Worm (Caenorhabditis elegans) whole organism, L4/young adult: ENCODE measurements around the gene F10D7.3.
A peak's percentile ranks its signal among the peaks of the same experiment; 100 is the strongest.

Experiments
- W03F9.2 ChIP-seq: fragments of 150-350 bp; optimal IDR thresholded peaks from 2 replicates; lab custom pipeline; 2014; ENCODE audit warnings: missing biosample characterization, missing genetic modification characterization
- dao-5 ChIP-seq: sonication (generic microtip); optimal IDR thresholded peaks from 2 replicates; lab custom pipeline; 2016; ENCODE audit warnings: missing genotype, missing genetic modification characterization, moderate library complexity, missing compliant biosample characterization
- him-1 ChIP-seq: sonication (generic microtip); optimal IDR thresholded peaks from 2 replicates; lab custom pipeline; 2016; ENCODE audit warnings: missing genotype, missing genetic modification reagents, missing genetic modification characterization, missing compliant biosample characterization

Gene F10D7.3

ce11 chrX:17398293-17398692 lies 23.9 kb upstream of the F10D7.3 start, which contains the start of gene F11C7.7:
F11C7.7 (plus strand) TSS chrX:17398593.
- TF ChIP-seq dao-5: no peak
- TF ChIP-seq W03F9.2 (tag; lab: Kevin White, UChicago): no peak
- TF ChIP-seq him-1 (tag; lab: Kevin White, UChicago): no peak

- TF ChIP-seq dao-5 (no peak), him-1 (tag; lab: Kevin White, UChicago) (no peak), W03F9.2 (tag; lab: Kevin White, UChicago) (no peak)
These were observed 22.0 kb upstream of the F10D7.3 start, which contains the start of the genes vap-1 and F11C7.2 for ce11 chrX:17396456-17396855. vap-1 (minus strand) TSS chrX:17396556. F11C7.2 (plus strand) TSS chrX:17396814.

- TF ChIP-seq W03F9.2 (tag; lab: Kevin White, UChicago) (peak; percentile 30), dao-5 (no peak), him-1 (tag; lab: Kevin White, UChicago) (no peak)
These were observed 17.7 kb upstream of the F10D7.3 start for ce11 chrX:17392182-17392581.

ce11 chrX:17391515-17391914 lies 17.1 kb upstream of the F10D7.3 start, which contains the start of gene F10D7.5:
F10D7.5 (minus strand) TSS chrX:17391615.
- TF ChIP-seq W03F9.2 (tag; lab: Kevin White, UChicago) (no peak), him-1 (tag; lab: Kevin White, UChicago) (no peak), dao-5 (no peak)

- no peak for TF ChIP-seq W03F9.2 (tag; lab: Kevin White, UChicago)
- no peak for TF ChIP-seq dao-5
- no peak for TF ChIP-seq him-1 (tag; lab: Kevin White, UChicago)
These were observed 16.1 kb upstream of the F10D7.3 start for ce11 chrX:17390531-17390930.

- TF ChIP-seq him-1 (tag; lab: Kevin White, UChicago): no peak
- no peak for TF ChIP-seq dao-5
- TF ChIP-seq W03F9.2 (tag; lab: Kevin White, UChicago): no peak
These were observed 11.7 kb upstream of the F10D7.3 start for ce11 chrX:17386130-17386529.

- TF ChIP-seq him-1 (tag; lab: Kevin White, UChicago): no peak
These were observed 10.7 kb upstream of the F10D7.3 start for ce11 chrX:17385102-17385501.

ce11 chrX:17384343-17384742 lies 9.9 kb upstream of the F10D7.3 start:
- no peak for TF ChIP-seq him-1 (tag; lab: Kevin White, UChicago)
- no peak for TF ChIP-seq dao-5
- no peak for TF ChIP-seq W03F9.2 (tag; lab: Kevin White, UChicago)

ce11 chrX:17381975-17382374 lies 7.5 kb upstream of the F10D7.3 start, which contains the start of gene F10D7.4:
F10D7.4 (minus strand) TSS chrX:17382075.
- no peak for TF ChIP-seq W03F9.2 (tag; lab: Kevin White, UChicago)
- no peak for TF ChIP-seq dao-5
- no peak for TF ChIP-seq him-1 (tag; lab: Kevin White, UChicago)

ce11 chrX:17379675-17380074 lies 5.2 kb upstream of the F10D7.3 start, which contains the start of gene F10D7.10:
F10D7.10 (minus strand) TSS chrX:17379775.
- TF ChIP-seq W03F9.2 (tag; lab: Kevin White, UChicago) (no peak), him-1 (tag; lab: Kevin White, UChicago) (no peak), dao-5 (no peak)

- TF ChIP-seq W03F9.2 (tag; lab: Kevin White, UChicago): no peak
- TF ChIP-seq dao-5: no peak
- TF ChIP-seq him-1 (tag; lab: Kevin White, UChicago): no peak
These were observed 4.6 kb upstream of the F10D7.3 start for ce11 chrX:17378996-17379395.

ce11 chrX:17375877-17376276 lies 1.4 kb upstream of the F10D7.3 start:
- TF ChIP-seq dao-5: no peak
- no peak for TF ChIP-seq W03F9.2 (tag; lab: Kevin White, UChicago)
- TF ChIP-seq him-1 (tag; lab: Kevin White, UChicago): no peak

- TF ChIP-seq him-1 (tag; lab: Kevin White, UChicago) (no peak), dao-5 (no peak), W03F9.2 (tag; lab: Kevin White, UChicago) (no peak)
These were observed 479 bp downstream of the F10D7.3 start for ce11 chrX:17373955-17374354.

- no peak for TF ChIP-seq him-1 (tag; lab: Kevin White, UChicago)
- no peak for TF ChIP-seq W03F9.2 (tag; lab: Kevin White, UChicago)
- TF ChIP-seq dao-5: no peak
These were observed 4.9 kb downstream of the F10D7.3 start for ce11 chrX:17369514-17369913.

- no peak for TF ChIP-seq W03F9.2 (tag; lab: Kevin White, UChicago)
- no peak for TF ChIP-seq dao-5
- TF ChIP-seq him-1 (tag; lab: Kevin White, UChicago): no peak
These were observed 5.9 kb downstream of the F10D7.3 start, which contains the start of gene mfsd-10 for ce11 chrX:17368542-17368941. mfsd-10 (minus strand) TSS chrX:17368642.
